Worm (Caenorhabditis elegans) whole organism, young adult: Measurements from ENCODE around the gene vps-54.

Experiments
- B0035.1 ChIP-seq: sonication (generic microtip); optimal IDR thresholded peaks from 2 replicates; lab custom pipeline; 2016; ENCODE audit warnings: missing genetic modification characterization, mild to moderate bottlenecking, missing compliant biosample characterization, missing genotype, missing genetic modification reagents
- B0336.3 ChIP-seq: fragments of 200-800 bp; sonication (Bioruptor generic); IDR thresholded peaks from 2 replicates; pipeline ENCODE4 v1.3.6; 2022; ENCODE audit warnings: missing genetic modification characterization, missing compliant biosample characterization
- Y53G8AR.9 ChIP-seq: fragments of 200-800 bp; sonication (Bioruptor generic); conservative IDR thresholded peaks from 2 replicates; pipeline ENCODE4 v1.3.6; 2022; ENCODE audit warnings: missing genetic modification reagents, missing genetic modification characterization, missing compliant biosample characterization
- Y56A3A.18 ChIP-seq: fragments of 200-800 bp; sonication (Bioruptor generic); IDR thresholded peaks from 2 replicates; pipeline ENCODE4 v1.3.6; 2022; ENCODE audit warnings: missing genetic modification reagents, missing genetic modification characterization, missing compliant biosample characterization
- Y95B8A.8 ChIP-seq: fragments of 200-800 bp; sonication (Bioruptor generic); IDR thresholded peaks from 2 replicates; pipeline ENCODE4 v1.3.6; 2022; ENCODE audit warnings: missing genetic modification reagents, missing genetic modification characterization, missing compliant biosample characterization
- ZK185.1 ChIP-seq: sonication (generic microtip); optimal IDR thresholded peaks from 2 replicates; lab custom pipeline; 2016; ENCODE audit warnings: mild to moderate bottlenecking, missing genetic modification characterization, missing compliant biosample characterization; ENCODE audit not compliant: poor library complexity, severe bottlenecking
- aptf-2 ChIP-seq: fragments of 200-800 bp; sonication (Bioruptor generic); conservative IDR thresholded peaks from 2 replicates; pipeline ENCODE4 v1.3.6; 2022; ENCODE audit warnings: missing genetic modification reagents, missing genetic modification characterization, missing compliant biosample characterization
- aptf-3 ChIP-seq: fragments of 200-800 bp; sonication (Bioruptor generic); IDR thresholded peaks from 2 replicates; pipeline ENCODE4 v1.3.6; 2022; ENCODE audit warnings: missing genetic modification characterization, missing compliant biosample characterization
- atf-7 ChIP-seq: sonication (generic microtip); optimal IDR thresholded peaks from 2 replicates; lab custom pipeline; 2017; ENCODE audit warnings: mild to moderate bottlenecking, missing genetic modification characterization, missing compliant biosample characterization
- attf-5 ChIP-seq: fragments of 200-800 bp; sonication (Bioruptor generic); optimal IDR thresholded peaks from 2 replicates; lab custom pipeline; 2018; ENCODE audit warnings: mild to moderate bottlenecking, missing genetic modification characterization, missing compliant biosample characterization
- ccch-3 ChIP-seq: fragments of 200-800 bp; sonication (Bioruptor generic); optimal IDR thresholded peaks from 2 replicates; lab custom pipeline; 2018; ENCODE audit warnings: mild to moderate bottlenecking, missing genetic modification characterization, missing compliant biosample characterization
- ceh-100 ChIP-seq: fragments of 200-800 bp; sonication (Bioruptor generic); IDR thresholded peaks from 2 replicates; pipeline ENCODE4 v1.3.6; 2022; ENCODE audit warnings: missing genetic modification reagents, missing genetic modification characterization, missing compliant biosample characterization
- ceh-27 ChIP-seq: fragments of 200-800 bp; sonication (Bioruptor generic); optimal IDR thresholded peaks from 2 replicates; lab custom pipeline; 2018; ENCODE audit warnings: mild to moderate bottlenecking, missing genetic modification characterization, moderate library complexity, missing compliant biosample characterization
- dpff-1 ChIP-seq: sonication (generic microtip); optimal IDR thresholded peaks from 2 replicates; lab custom pipeline; 2017; ENCODE audit warnings: mild to moderate bottlenecking, missing genetic modification characterization, missing compliant biosample characterization
- ekl-4 ChIP-seq: fragments of 200-800 bp; sonication (Bioruptor generic); IDR thresholded peaks from 2 replicates; pipeline ENCODE4 v1.3.6; 2022; ENCODE audit warnings: missing genetic modification reagents, missing genetic modification characterization, missing compliant biosample characterization
- ets-4 ChIP-seq: fragments of 200-800 bp; sonication (Bioruptor generic); optimal IDR thresholded peaks from 2 replicates; lab custom pipeline; 2018; ENCODE audit warnings: mild to moderate bottlenecking, missing genetic modification characterization, missing compliant biosample characterization
- hlh-12 ChIP-seq: sonication (generic microtip); optimal IDR thresholded peaks from 2 replicates; lab custom pipeline; 2016; ENCODE audit warnings: missing genetic modification characterization, missing compliant biosample characterization
- lag-1 ChIP-seq: fragments of 200-800 bp; sonication (Bioruptor generic); IDR thresholded peaks from 2 replicates; pipeline ENCODE4 v1.3.6; 2022; ENCODE audit warnings: missing genetic modification reagents, missing genetic modification characterization, missing compliant biosample characterization
- let-526 ChIP-seq: fragments of 200-800 bp; sonication (Bioruptor generic); IDR thresholded peaks from 2 replicates; pipeline ENCODE4 v1.3.6; 2022; ENCODE audit warnings: missing genetic modification reagents, missing genetic modification characterization, missing compliant biosample characterization
- let-607 ChIP-seq, 2 experiments: fragments of 200-800 bp in 1 of 2; sonication (Bioruptor generic) in 1 of 2; sonication (generic microtip) in 1 of 2; optimal IDR thresholded peaks; 2 replicates each; lab custom pipeline; 2016 to 2018; ENCODE audit warnings: mild to moderate bottlenecking in 2 of 2, missing compliant biosample characterization in 2 of 2, missing genetic modification characterization in 2 of 2, moderate library complexity in 2 of 2, missing genotype in 1 of 2
- lin-26 ChIP-seq: fragments of 200-800 bp; sonication (Bioruptor generic); IDR thresholded peaks from 2 replicates; pipeline ENCODE4 v1.3.6; 2022; ENCODE audit warnings: missing genetic modification reagents, missing genetic modification characterization, missing compliant biosample characterization
- lin-40 ChIP-seq: sonication (generic microtip); optimal IDR thresholded peaks from 2 replicates; lab custom pipeline; 2016; ENCODE audit warnings: missing genetic modification characterization, mild to moderate bottlenecking, missing compliant biosample characterization, missing genotype, missing genetic modification reagents
- lin-54 ChIP-seq: fragments of 200-800 bp; sonication (Bioruptor generic); optimal IDR thresholded peaks from 2 replicates; lab custom pipeline; 2018; ENCODE audit warnings: mild to moderate bottlenecking, missing genetic modification characterization, missing compliant biosample characterization
- madf-3 ChIP-seq: fragments of 200-800 bp; sonication (Bioruptor generic); IDR thresholded peaks from 2 replicates; pipeline ENCODE4 v1.3.6; 2022; ENCODE audit warnings: missing genetic modification reagents, missing genetic modification characterization, missing compliant biosample characterization
- mes-4 ChIP-seq: sonication (generic microtip); optimal IDR thresholded peaks from 2 replicates; lab custom pipeline; 2016; ENCODE audit warnings: missing genotype, missing genetic modification characterization, missing compliant biosample characterization
- mxl-1 ChIP-seq: sonication (generic microtip); optimal IDR thresholded peaks from 2 replicates; lab custom pipeline; 2016; ENCODE audit warnings: missing genetic modification characterization, missing compliant biosample characterization
- nfya-2 ChIP-seq: fragments of 200-800 bp; sonication (Bioruptor generic); IDR thresholded peaks from 2 replicates; pipeline ENCODE4 v1.3.6; 2022; ENCODE audit warnings: missing genetic modification reagents, missing genetic modification characterization, missing compliant biosample characterization
- nhr-120 ChIP-seq: fragments of 200-800 bp; sonication (Bioruptor generic); IDR thresholded peaks from 2 replicates; pipeline ENCODE4 v1.3.6; 2022; ENCODE audit warnings: missing genetic modification characterization, missing compliant biosample characterization
- nhr-179 ChIP-seq: sonication (generic microtip); optimal IDR thresholded peaks from 2 replicates; lab custom pipeline; 2016; ENCODE audit warnings: mild to moderate bottlenecking, missing genetic modification characterization, missing compliant biosample characterization
- nhr-27 ChIP-seq: fragments of 200-800 bp; sonication (Bioruptor generic); optimal IDR thresholded peaks from 2 replicates; lab custom pipeline; 2018; ENCODE audit warnings: mild to moderate bottlenecking, missing genetic modification characterization, moderate library complexity, missing compliant biosample characterization
- nhr-90 ChIP-seq: sonication (generic microtip); optimal IDR thresholded peaks from 2 replicates; lab custom pipeline; 2016; ENCODE audit warnings: missing genotype, mild to moderate bottlenecking, missing genetic modification characterization, missing compliant biosample characterization
- pbrm-1 ChIP-seq: fragments of 200-800 bp; sonication (Bioruptor generic); IDR thresholded peaks from 2 replicates; pipeline ENCODE4 v1.3.6; 2022; ENCODE audit warnings: missing genetic modification reagents, missing genetic modification characterization, missing compliant biosample characterization
- rcor-1 ChIP-seq: fragments of 200-800 bp; sonication (Bioruptor generic); IDR thresholded peaks from 2 replicates; pipeline ENCODE4 v1.3.6; 2022; ENCODE audit warnings: missing genetic modification reagents, missing genetic modification characterization, missing compliant biosample characterization
- repo-1 ChIP-seq: sonication (generic microtip); optimal IDR thresholded peaks from 2 replicates; lab custom pipeline; 2017; ENCODE audit warnings: mild to moderate bottlenecking, missing genetic modification characterization, missing compliant biosample characterization
- snpc-1.1 ChIP-seq: sonication (generic microtip); optimal IDR thresholded peaks from 2 replicates; lab custom pipeline; 2017; ENCODE audit warnings: missing genetic modification characterization, mild to moderate bottlenecking, missing compliant biosample characterization, antibody characterized with exemption, moderate library complexity, missing genotype, missing genetic modification reagents; ENCODE audit not compliant: insufficient read depth
- snpc-3.4 ChIP-seq: sonication (generic microtip); optimal IDR thresholded peaks from 2 replicates; lab custom pipeline; 2017; ENCODE audit warnings: missing genetic modification characterization, mild to moderate bottlenecking, missing compliant biosample characterization, antibody characterized with exemption, moderate library complexity, missing genotype, missing genetic modification reagents
- snpc-4 ChIP-seq, 5 experiments: fragments of 150-350 bp in 1 of 5; sonication (generic microtip) in 4 of 5; optimal IDR thresholded peaks; 2 replicates each; lab custom pipeline; 2014 to 2018; ENCODE audit warnings: missing genetic modification characterization in 5 of 5, missing biosample characterization in 3 of 5, antibody characterized with exemption in 2 of 5, mild to moderate bottlenecking in 2 of 5, missing compliant biosample characterization in 2 of 5, missing genotype in 2 of 5, moderate library complexity in 2 of 5, missing genetic modification reagents in 1 of 5
- sptf-2 ChIP-seq: fragments of 200-800 bp; sonication (Bioruptor generic); optimal IDR thresholded peaks from 2 replicates; lab custom pipeline; 2018; ENCODE audit warnings: mild to moderate bottlenecking, missing genetic modification characterization, missing compliant biosample characterization
- tbp1 ChIP-seq: fragments of 200-800 bp; sonication (Bioruptor generic); optimal IDR thresholded peaks from 2 replicates; lab custom pipeline; 2018; ENCODE audit warnings: mild to moderate bottlenecking, missing genetic modification characterization, missing compliant biosample characterization
- unc-130 ChIP-seq: sonication (generic microtip); optimal IDR thresholded peaks from 2 replicates; lab custom pipeline; 2016; ENCODE audit warnings: missing genetic modification reagents, missing genetic modification characterization, missing compliant biosample characterization
- unc-62 ChIP-seq: fragments of 150-350 bp; optimal IDR thresholded peaks from 2 replicates; lab custom pipeline; 2014; ENCODE audit warnings: missing biosample characterization, missing genetic modification reagents, missing genetic modification characterization
- xnd-1 ChIP-seq: sonication (generic microtip); optimal IDR thresholded peaks from 2 replicates; lab custom pipeline; 2016; ENCODE audit warnings: missing genotype, missing genetic modification reagents, missing genetic modification characterization, missing compliant biosample characterization
- ztf-18 ChIP-seq: sonication (generic microtip); optimal IDR thresholded peaks from 2 replicates; lab custom pipeline; 2016; ENCODE audit warnings: missing genotype, mild to moderate bottlenecking, missing genetic modification characterization, missing compliant biosample characterization
- ztf-25 ChIP-seq: fragments of 200-800 bp; sonication (Bioruptor generic); IDR thresholded peaks from 2 replicates; pipeline ENCODE4 v1.3.6; 2022; ENCODE audit warnings: missing genetic modification reagents, missing genetic modification characterization, missing compliant biosample characterization
- ztf-28 ChIP-seq: fragments of 200-800 bp; sonication (Bioruptor generic); IDR thresholded peaks from 2 replicates; pipeline ENCODE4 v1.3.6; 2022; ENCODE audit warnings: missing genetic modification reagents, missing genetic modification characterization, missing compliant biosample characterization
- ztf-6 ChIP-seq: fragments of 200-800 bp; sonication (Bioruptor generic); IDR thresholded peaks from 2 replicates; pipeline ENCODE4 v1.3.6; 2022; ENCODE audit warnings: missing genetic modification reagents, missing genetic modification characterization, missing compliant biosample characterization

The vps-54 gene

ce11 chrV:10528500-10528899 lies 47.7 kb downstream of the vps-54 start, which contains the start of gene F25D1.3:
TSS of gene F25D1.3 (plus strand) at chrV:10528724.
- TF ChIP-seq let-526 (GFP tag; lab: Robert Waterston, UW) (no peak), dpff-1 (no peak), pbrm-1 (no peak), aptf-2 (GFP tag; lab: Robert Waterston, UW) (no peak), rcor-1 (GFP tag; lab: Robert Waterston, UW) (no peak), attf-5 (GFP tag; lab: Kevin White, UChicago) (no peak)
- TF ChIP-seq, all 124 proteins: peak for 0

- TF ChIP-seq tbp1 (GFP tag; lab: Kevin White, UChicago) (no peak), ztf-25 (no peak), snpc-4 (GFP tag; optimal IDR thresholded peaks at IDR 0.05; lab: Kevin White, UChicago) (peak; percentile 43), snpc-4 (tag; optimal IDR thresholded peaks at IDR 0.05; lab: Kevin White, UChicago) (peak in 2 of 4 experiments; percentile 37 to 57), let-607 (tag; optimal IDR thresholded peaks at IDR 0.05; lab: Kevin White, UChicago) (peak in 1 of 2 experiments; percentile 49), ztf-28 (no peak), ekl-4 (GFP tag; lab: Robert Waterston, UW) (no peak), ceh-27 (GFP tag; lab: Kevin White, UChicago) (peak; percentile 85), aptf-3 (GFP tag; lab: Robert Waterston, UW) (no peak), atf-7 (tag; lab: Kevin White, UChicago) (peak; percentile 36), attf-5 (GFP tag; lab: Kevin White, UChicago) (no peak), Y95B8A.8 (GFP tag; lab: Robert Waterston, UW) (no peak), ccch-3 (peak; percentile 43), hlh-12 (tag; lab: Kevin White, UChicago) (no peak), nhr-90 (tag; lab: Kevin White, UChicago) (no peak), snpc-3.4 (no peak), nhr-120 (GFP tag; lab: Robert Waterston, UW) (no peak), ceh-100 (GFP tag; lab: Robert Waterston, UW) (peak; percentile 61), Y53G8AR.9 (0 out of 2 replicates have a peak, but pooled peaks have one; percentile 14), sptf-2 (no peak), xnd-1 (tag; lab: Kevin White, UChicago) (no peak), nhr-179 (no peak), madf-3 (peak; percentile 76; the same call in 1 of the 2 replicates), ets-4 (GFP tag; lab: Kevin White, UChicago) (no peak), nfya-2 (no peak), mxl-1 (tag; lab: Kevin White, UChicago) (no peak), unc-62 (GFP tag; lab: Kevin White, UChicago) (no peak), ZK185.1 (peak; percentile 93), Y56A3A.18 (GFP tag; lab: Robert Waterston, UW) (no peak), repo-1 (tag; lab: Kevin White, UChicago) (no peak), lin-54 (peak; percentile 42), B0336.3 (no peak), B0035.1 (tag; lab: Kevin White, UChicago) (no peak), lin-40 (tag; lab: Kevin White, UChicago) (peak; percentile 57), aptf-2 (GFP tag; lab: Robert Waterston, UW) (0 out of 2 replicates have a peak, but pooled peaks have one; percentile 11), nhr-27 (tag; lab: Kevin White, UChicago) (no peak), lin-26 (GFP tag; lab: Robert Waterston, UW) (no peak), mes-4 (tag; lab: Kevin White, UChicago) (no peak), snpc-1.1 (no peak), lag-1 (GFP tag; lab: Robert Waterston, UW) (no peak), ztf-18 (tag; lab: Kevin White, UChicago) (peak; percentile 59), ztf-6 (GFP tag; lab: Robert Waterston, UW) (no peak), unc-130 (GFP tag; lab: Kevin White, UChicago) (peak; percentile 78)
Observed at ce11 chrV:10525902-10526301, 50.3 kb downstream of the vps-54 start, which contains the start of the genes C35A5.8 and hda-11. TSS of gene C35A5.8 (minus strand) at chrV:10525908. TSS of gene hda-11 (plus strand) at chrV:10526184.
